Worm (Caenorhabditis elegans) whole organism, L3 larva: ENCODE measurements around the gene ZK185.2.

Experiments
- ZK546.5 ChIP-seq: sonication (generic microtip); optimal IDR thresholded peaks from 2 replicates; lab custom pipeline; 2017; ENCODE audit warnings: missing biosample characterization, missing genetic modification characterization
- aly-2 ChIP-seq: fragments of 150-350 bp; optimal IDR thresholded peaks from 2 replicates; lab custom pipeline; 2014; ENCODE audit warnings: missing biosample characterization, missing genetic modification characterization
- ceh-16 ChIP-seq: sonication (generic microtip); optimal IDR thresholded peaks from 2 replicates; lab custom pipeline; 2017; ENCODE audit warnings: missing biosample characterization, missing genetic modification characterization
- ceh-82 ChIP-seq: fragments of 150-350 bp; optimal IDR thresholded peaks from 2 replicates; lab custom pipeline; 2014; ENCODE audit warnings: missing biosample characterization, missing genetic modification characterization
- ceh-9 ChIP-seq: sonication (generic microtip); optimal IDR thresholded peaks from 2 replicates; lab custom pipeline; 2018; ENCODE audit warnings: missing biosample characterization, missing genetic modification characterization
- egl-5 ChIP-seq: fragments of 150-350 bp; optimal IDR thresholded peaks from 2 replicates; lab custom pipeline; 2017; ENCODE audit warnings: missing biosample characterization, missing genetic modification reagents, missing genetic modification characterization, inconsistent platforms
- elt-1 ChIP-seq: fragments of 150-350 bp; optimal IDR thresholded peaks from 2 replicates; lab custom pipeline; 2014; ENCODE audit warnings: missing biosample characterization, missing genetic modification characterization
- elt-2 ChIP-seq: sonication (generic microtip); optimal IDR thresholded peaks from 2 replicates; lab custom pipeline; 2016; ENCODE audit warnings: missing genetic modification reagents, mild to moderate bottlenecking, missing genetic modification characterization, missing compliant biosample characterization
- fkh-10 ChIP-seq: sonication (generic microtip); optimal IDR thresholded peaks from 2 replicates; lab custom pipeline; 2017; ENCODE audit warnings: missing biosample characterization, missing genetic modification reagents, missing genetic modification characterization
- fos-1 ChIP-seq: fragments of 150-350 bp; optimal IDR thresholded peaks from 2 replicates; lab custom pipeline; 2014; ENCODE audit warnings: missing biosample characterization, missing genetic modification characterization
- lin-15B ChIP-seq: fragments of 150-350 bp; optimal IDR thresholded peaks from 2 replicates; lab custom pipeline; 2014; ENCODE audit warnings: missing biosample characterization, missing genetic modification characterization
- lin-39 ChIP-seq: fragments of 150-350 bp; optimal IDR thresholded peaks from 2 replicates; lab custom pipeline; 2018; ENCODE audit warnings: missing biosample characterization, missing genetic modification reagents, missing genetic modification characterization
- mdl-1 ChIP-seq: fragments of 150-350 bp; optimal IDR thresholded peaks from 2 replicates; lab custom pipeline; 2014; ENCODE audit warnings: missing biosample characterization, missing genetic modification characterization
- mml-1 ChIP-seq: fragments of 150-350 bp; sonication (generic microtip); optimal IDR thresholded peaks from 3 replicates; lab custom pipeline; 2014; ENCODE audit warnings: missing biosample characterization, missing genetic modification characterization
- nfya-1 ChIP-seq: sonication (generic microtip); optimal IDR thresholded peaks from 2 replicates; lab custom pipeline; 2017; ENCODE audit warnings: missing genetic modification characterization, mild to moderate bottlenecking, missing compliant biosample characterization, antibody characterized with exemption, moderate library complexity; ENCODE audit not compliant: insufficient read depth
- nhr-12 ChIP-seq: fragments of 150-350 bp; optimal IDR thresholded peaks from 2 replicates; lab custom pipeline; 2014; ENCODE audit warnings: missing biosample characterization, missing genetic modification characterization
- nhr-237 ChIP-seq: fragments of 150-350 bp; optimal IDR thresholded peaks from 2 replicates; lab custom pipeline; 2014; ENCODE audit warnings: missing biosample characterization, missing genetic modification characterization
- nhr-28 ChIP-seq: fragments of 150-350 bp; optimal IDR thresholded peaks from 2 replicates; lab custom pipeline; 2014; ENCODE audit warnings: missing biosample characterization, missing genetic modification characterization
- nhr-67 ChIP-seq: fragments of 150-350 bp; optimal IDR thresholded peaks from 2 replicates; lab custom pipeline; 2014; ENCODE audit warnings: missing biosample characterization, missing genetic modification characterization
- nhr-76 ChIP-seq: fragments of 150-350 bp; sonication (generic microtip); optimal IDR thresholded peaks from 5 replicates; lab custom pipeline; 2014; ENCODE audit warnings: missing biosample characterization, missing genetic modification characterization
- pha-4 ChIP-seq: fragments of 150-350 bp; optimal IDR thresholded peaks from 2 replicates; lab custom pipeline; 2014; ENCODE audit warnings: missing biosample characterization, missing genetic modification reagents, missing genetic modification characterization
- sea-2 ChIP-seq: fragments of 150-350 bp; sonication (generic microtip); optimal IDR thresholded peaks from 4 replicates; lab custom pipeline; 2014; ENCODE audit warnings: missing biosample characterization, missing genetic modification reagents, missing genetic modification characterization
- skn-1 ChIP-seq: fragments of 150-350 bp; optimal IDR thresholded peaks from 2 replicates; lab custom pipeline; 2014; ENCODE audit warnings: missing biosample characterization, missing genetic modification characterization
- snpc-4 ChIP-seq: fragments of 150-350 bp; optimal IDR thresholded peaks from 2 replicates; lab custom pipeline; 2014; ENCODE audit warnings: missing biosample characterization, missing genetic modification characterization
- unc-39 ChIP-seq: sonication (generic microtip); optimal IDR thresholded peaks from 4 replicates; lab custom pipeline; 2017; ENCODE audit warnings: missing biosample characterization, missing genetic modification characterization
- zag-1 ChIP-seq: fragments of 150-350 bp; optimal IDR thresholded peaks from 2 replicates; lab custom pipeline; 2014; ENCODE audit warnings: missing biosample characterization, missing genetic modification characterization
- ztf-11 ChIP-seq: fragments of 150-350 bp; optimal IDR thresholded peaks from 2 replicates; lab custom pipeline; 2014; ENCODE audit warnings: missing biosample characterization, missing genetic modification characterization
- ztf-4 ChIP-seq: fragments of 150-350 bp; optimal IDR thresholded peaks from 2 replicates; lab custom pipeline; 2014; ENCODE audit warnings: missing biosample characterization, missing genetic modification characterization

The ZK185.2 gene

ce11 chrIV:4576847-4577246 lies 40.5 kb downstream of the ZK185.2 start:
- no peak for TF ChIP-seq ceh-9 (tag; lab: Kevin White, UChicago)
- TF ChIP-seq lin-39 (tag; lab: Kevin White, UChicago) = peak; percentile 7

ce11 chrIV:4579472-4579871 lies 43.1 kb downstream of the ZK185.2 start:
- TF ChIP-seq nhr-28 (no peak), nfya-1 (tag; lab: Kevin White, UChicago) (no peak), ZK546.5 (tag; lab: Kevin White, UChicago) (no peak), nhr-76 (tag; lab: Kevin White, UChicago) (no peak), zag-1 (tag; lab: Kevin White, UChicago) (no peak), skn-1 (tag; lab: Kevin White, UChicago) (no peak), mml-1 (tag; lab: Kevin White, UChicago) (no peak), nhr-237 (tag; lab: Kevin White, UChicago) (no peak), snpc-4 (tag; lab: Kevin White, UChicago) (no peak), sea-2 (GFP tag; lab: Kevin White, UChicago) (no peak), unc-39 (tag; lab: Kevin White, UChicago) (no peak), ztf-11 (tag; lab: Kevin White, UChicago) (no peak)

ce11 chrIV:4585991-4586390 lies 49.6 kb downstream of the ZK185.2 start:
- TF ChIP-seq fkh-10 (GFP tag; lab: Kevin White, UChicago) = peak; percentile 97
- no peak for TF ChIP-seq ceh-16 (tag; lab: Kevin White, UChicago)
- no peak for TF ChIP-seq ztf-4 (tag; lab: Kevin White, UChicago)
- peak; percentile 17 for TF ChIP-seq sea-2 (GFP tag; lab: Kevin White, UChicago)
- peak; percentile 49 for TF ChIP-seq nfya-1 (tag; lab: Kevin White, UChicago)
- TF ChIP-seq nhr-12 (tag; lab: Kevin White, UChicago) = no peak
- TF ChIP-seq egl-5 (tag; lab: Kevin White, UChicago) = no peak
- TF ChIP-seq lin-15B (tag; lab: Kevin White, UChicago) = peak; percentile 6
- no peak for TF ChIP-seq fos-1 (tag; lab: Kevin White, UChicago)

ce11 chrIV:4587532-4587931 lies 51.2 kb downstream of the ZK185.2 start:
- no peak for TF ChIP-seq ztf-11 (tag; lab: Kevin White, UChicago)
- TF ChIP-seq ceh-82 (tag; lab: Kevin White, UChicago) = no peak
- no peak for TF ChIP-seq nhr-28
- TF ChIP-seq elt-1 (tag; lab: Kevin White, UChicago) = no peak
- TF ChIP-seq nfya-1 (tag; lab: Kevin White, UChicago) = no peak
- TF ChIP-seq nhr-67 (tag; lab: Kevin White, UChicago) = no peak
- TF ChIP-seq mml-1 (tag; lab: Kevin White, UChicago) = no peak
- no peak for TF ChIP-seq mdl-1 (tag; lab: Kevin White, UChicago)
- TF ChIP-seq aly-2 (tag; lab: Kevin White, UChicago) = no peak
- TF ChIP-seq elt-2 = no peak
- no peak for TF ChIP-seq nhr-237 (tag; lab: Kevin White, UChicago)

- no peak for TF ChIP-seq ceh-82 (tag; lab: Kevin White, UChicago)
- TF ChIP-seq pha-4 (tag; lab: Kevin White, UChicago) = peak; percentile 62
Observed at ce11 chrIV:4588408-4588807, 52.1 kb downstream of the ZK185.2 start.
